Worm (Caenorhabditis elegans): Measurements from ENCODE around the gene Y54F10AM.15.

Y54F10AM.15 gene

ce11 chrIII:2487046-2487760 is 41.3 kb downstream of the Y54F10AM.15 start, which contains the start of gene Y54F10AL.1 (continued):
- TF ChIP-seq zag-1 (tag; optimal IDR thresholded peaks at IDR 0.05), result no peak
- no peak for TF ChIP-seq mbf-1 (tag; optimal IDR thresholded peaks at IDR 0.05)
- TF ChIP-seq nhr-25 (tag; optimal IDR thresholded peaks at IDR 0.05), result peak; percentile 3
- TF ChIP-seq ama-1 (optimal IDR thresholded peaks at IDR 0.05), result peak; percentile 3
- no peak for TF ChIP-seq ceh-82 (tag; optimal IDR thresholded peaks at IDR 0.05)
- no peak for TF ChIP-seq nhr-77 (tag; optimal IDR thresholded peaks at IDR 0.05)
- no peak for TF ChIP-seq R02D3.7 (tag; optimal IDR thresholded peaks at IDR 0.05)
- TF ChIP-seq F13H6.1 (tag; optimal IDR thresholded peaks at IDR 0.05), result no peak
- TF ChIP-seq elt-3 (tag; optimal IDR thresholded peaks at IDR 0.05), result no peak
- TF ChIP-seq egl-27 (tag; optimal IDR thresholded peaks at IDR 0.05), result no peak
- no peak for TF ChIP-seq dmd-4 (tag; optimal IDR thresholded peaks at IDR 0.05)
- TF ChIP-seq lsy-2 (tag; optimal IDR thresholded peaks at IDR 0.05), result peak; percentile 19 to 58
- TF ChIP-seq crh-2 (tag; optimal IDR thresholded peaks at IDR 0.05), result peak; percentile 58
- TF ChIP-seq sma-9 (GFP tag; optimal IDR thresholded peaks at IDR 0.05), result no peak
- TF ChIP-seq sma-9 (tag; optimal IDR thresholded peaks at IDR 0.05), result no peak
- no peak for TF ChIP-seq sma-3 (GFP tag; optimal IDR thresholded peaks at IDR 0.05)
- no peak for TF ChIP-seq nhr-237 (tag; optimal IDR thresholded peaks at IDR 0.05)
- no peak for TF ChIP-seq unc-39 (tag; optimal IDR thresholded peaks at IDR 0.05)

DNA sequence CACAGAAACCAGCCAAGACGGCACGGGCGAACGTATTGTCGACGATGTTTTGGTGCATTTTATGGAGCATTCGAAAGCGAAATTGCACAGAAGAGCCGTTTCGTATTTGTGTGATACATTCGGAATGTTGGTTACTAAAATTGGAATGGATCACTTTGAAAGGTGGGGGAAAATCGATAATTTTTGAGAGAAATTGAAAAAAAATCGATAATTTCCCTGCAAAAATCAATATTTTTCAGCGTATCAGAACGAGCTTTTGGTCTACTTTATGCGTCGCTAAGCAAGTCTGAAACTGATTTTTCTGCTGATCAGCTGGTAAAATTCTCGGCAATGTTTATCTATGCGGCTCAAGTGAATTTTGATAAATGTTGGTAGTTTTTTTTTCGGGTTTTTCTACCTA is 45.7 kb downstream of the Y54F10AM.15 start:
- TF ChIP-seq sma-9 (GFP tag; optimal IDR thresholded peaks at IDR 0.05), result no peak
- TF ChIP-seq sma-9 (tag; optimal IDR thresholded peaks at IDR 0.05), result no peak
- TF ChIP-seq unc-39 (tag; optimal IDR thresholded peaks at IDR 0.05), result no peak
- no peak for TF ChIP-seq lsy-2 (tag; optimal IDR thresholded peaks at IDR 0.05)
- TF ChIP-seq ztf-11 (tag; optimal IDR thresholded peaks at IDR 0.05), result no peak

DNA sequence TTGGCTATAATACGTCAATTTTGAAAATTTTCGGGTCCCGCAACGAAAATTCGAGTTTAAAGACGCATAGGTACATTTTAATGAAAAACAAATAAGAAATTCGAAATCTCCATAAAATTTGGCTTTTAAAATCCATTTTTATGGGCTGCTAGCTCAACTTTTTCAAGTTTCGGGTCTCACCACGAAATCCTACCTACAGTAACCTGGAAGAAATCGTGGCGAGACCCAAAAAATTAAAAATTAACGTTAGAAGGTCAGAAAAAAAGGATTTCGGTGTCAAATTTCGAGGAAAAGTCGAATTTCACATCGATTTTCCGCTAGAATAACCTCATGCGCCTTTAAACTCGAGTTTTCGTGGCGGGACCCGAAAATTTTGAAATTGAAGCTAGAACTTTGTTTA is 46.3 kb downstream of the Y54F10AM.15 start:
- no peak for TF ChIP-seq nhr-129 (tag; optimal IDR thresholded peaks at IDR 0.05)
- TF ChIP-seq egl-27 (tag; optimal IDR thresholded peaks at IDR 0.05), result no peak
- no peak for TF ChIP-seq ama-1 (optimal IDR thresholded peaks at IDR 0.05)
- TF ChIP-seq lsy-2 (tag; optimal IDR thresholded peaks at IDR 0.05), result peak; percentile 31 to 68
- no peak for TF ChIP-seq lin-39 (tag; optimal IDR thresholded peaks at IDR 0.05)
- peak; percentile 68 for TF ChIP-seq lin-13 (GFP tag; optimal IDR thresholded peaks at IDR 0.05)
